Worm (Caenorhabditis elegans): ENCODE measurements around the gene gcc-1.

The gcc-1 gene

DNA sequence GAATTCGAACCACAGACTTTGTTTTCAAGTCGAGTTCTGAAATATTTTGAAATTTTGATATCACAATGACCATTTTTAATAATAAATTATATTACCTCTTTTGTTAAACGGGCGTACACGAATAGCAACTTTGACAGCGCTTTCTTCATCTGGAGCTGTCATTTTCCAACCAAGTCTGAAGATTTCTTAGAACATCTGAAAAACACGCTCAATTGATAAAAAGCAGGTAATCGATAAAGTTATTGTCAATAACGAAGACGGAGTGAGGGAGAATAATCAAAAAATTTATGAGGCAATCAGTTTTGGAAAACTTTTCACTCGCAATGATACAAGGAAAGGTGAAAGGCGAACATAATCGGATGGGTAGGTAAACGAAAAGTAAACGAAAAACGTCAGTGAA is 18.8 kb downstream of the gcc-1 start, which contains the start of gene klp-4 (continued):
- TF ChIP-seq hlh-17 (GFP tag; optimal IDR thresholded peaks at IDR 0.05; ENCODE audit: borderline replicate concordance): no peak

DNA sequence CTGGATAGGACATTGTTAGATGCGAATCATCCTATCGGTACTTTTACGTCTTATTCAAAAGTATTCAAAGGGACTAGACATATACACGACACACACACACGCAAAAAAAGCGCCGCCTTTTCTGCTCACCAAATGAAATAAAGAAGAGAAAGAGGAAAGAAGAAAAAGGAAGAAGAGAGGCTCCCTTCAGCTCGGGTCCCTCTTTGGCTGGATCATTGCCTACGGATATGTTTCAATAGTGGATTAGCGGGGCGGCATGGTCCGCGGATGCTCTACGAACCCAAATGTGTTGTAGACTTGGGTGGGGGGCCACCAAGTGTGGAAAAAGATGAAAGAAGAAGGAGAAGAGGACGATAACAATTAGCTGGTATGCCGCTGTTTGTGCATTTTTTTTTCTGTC is 21.6 kb downstream of the gcc-1 start:
- TF ChIP-seq alr-1 (tag; optimal IDR thresholded peaks at IDR 0.05; ENCODE audit: borderline replicate concordance) (no peak), xbp-1 (tag; optimal IDR thresholded peaks at IDR 0.05) (no peak), unc-30 (tag; optimal IDR thresholded peaks at IDR 0.05) (no peak), ceh-82 (tag; optimal IDR thresholded peaks at IDR 0.05) (peak in 1 of 3 experiments; percentile 2), isw-1 (GFP tag; IDR thresholded peaks at IDR 0.05) (no peak), nhr-90 (tag; optimal IDR thresholded peaks at IDR 0.05; ENCODE audit: poor library complexity) (no peak), lsy-2 (tag; optimal IDR thresholded peaks at IDR 0.05) (no peak), lin-14 (GFP tag; optimal IDR thresholded peaks at IDR 0.05) (peak; percentile 66), egl-27 (tag; optimal IDR thresholded peaks at IDR 0.05) (no peak), jun-1 (tag; optimal IDR thresholded peaks at IDR 0.05) (no peak), fkh-10 (GFP tag; optimal IDR thresholded peaks at IDR 0.05) (peak; percentile 71), efl-3 (GFP tag; optimal IDR thresholded peaks at IDR 0.05) (no peak), nhr-47 (tag; optimal IDR thresholded peaks at IDR 0.05) (no peak), aly-2 (tag; optimal IDR thresholded peaks at IDR 0.05) (no peak), zip-4 (GFP tag; optimal IDR thresholded peaks at IDR 0.05) (no peak), mab-9 (GFP tag; IDR thresholded peaks at IDR 0.05) (no peak), lin-13 (GFP tag; optimal IDR thresholded peaks at IDR 0.05) (no peak), C04F5.9 (tag; optimal IDR thresholded peaks at IDR 0.05) (no peak), ceh-63 (GFP tag; optimal IDR thresholded peaks at IDR 0.05) (no peak), ceh-88 (GFP tag; IDR thresholded peaks at IDR 0.05) (no peak), elt-2 (tag; optimal IDR thresholded peaks at IDR 0.05) (no peak), lin-35 (GFP tag; optimal IDR thresholded peaks at IDR 0.05) (no peak), fkh-8 (tag; optimal IDR thresholded peaks at IDR 0.05) (no peak)

DNA sequence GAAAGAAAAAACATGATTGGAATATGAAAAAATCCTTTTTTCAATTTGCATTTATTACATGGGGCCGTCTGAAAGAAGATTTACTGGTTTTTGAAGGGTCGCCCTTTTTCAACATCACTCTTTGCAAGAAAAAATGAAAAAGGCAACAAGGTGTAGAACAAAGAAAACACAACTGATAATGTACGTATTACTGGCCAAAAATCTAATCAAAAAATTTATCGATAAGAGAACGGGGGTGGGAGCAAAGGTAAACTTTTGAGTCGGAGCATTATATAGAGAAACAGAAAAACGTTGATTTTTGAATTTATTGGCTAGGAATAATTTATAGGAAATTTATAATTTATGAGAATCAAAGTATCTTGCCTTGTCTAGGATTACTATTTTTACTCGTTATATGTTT is 22.1 kb downstream of the gcc-1 start:
- TF ChIP-seq egl-27 (tag; optimal IDR thresholded peaks at IDR 0.05) (no peak), elt-2 (tag; optimal IDR thresholded peaks at IDR 0.05) (peak; percentile 45), efl-1 (optimal IDR thresholded peaks at IDR 0.05) (no peak), efl-1 (GFP tag; optimal IDR thresholded peaks at IDR 0.05 in 1 of 2) (peak in 1 of 2 experiments; percentile 81)

DNA sequence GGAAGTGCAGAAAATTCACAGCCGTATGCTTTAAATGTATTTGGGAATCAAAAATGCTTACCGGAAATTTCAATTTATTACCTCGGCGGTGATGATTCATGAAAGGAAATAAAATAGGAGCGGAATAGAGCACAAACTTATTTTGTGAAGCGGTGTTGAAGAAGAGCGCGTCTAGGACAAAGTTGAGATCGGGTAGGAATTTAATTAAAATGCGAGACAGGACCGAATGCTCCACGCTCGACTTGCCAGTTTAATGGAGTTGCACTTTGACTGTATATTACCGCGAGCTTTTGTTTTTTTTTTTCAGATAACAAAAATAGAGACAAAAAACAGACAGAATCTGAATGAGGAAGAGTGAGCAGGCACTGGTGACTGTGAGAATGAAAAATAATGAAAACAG is 24.9 kb downstream of the gcc-1 start:
- TF ChIP-seq hlh-4 (tag; optimal IDR thresholded peaks at IDR 0.05) (no peak), alr-1 (tag; optimal IDR thresholded peaks at IDR 0.05; ENCODE audit: borderline replicate concordance) (no peak), C16A3.4 (tag; optimal IDR thresholded peaks at IDR 0.05) (no peak), lin-13 (GFP tag; optimal IDR thresholded peaks at IDR 0.05) (no peak), fkh-8 (tag; optimal IDR thresholded peaks at IDR 0.05) (no peak), C04F5.9 (tag; optimal IDR thresholded peaks at IDR 0.05) (no peak), egl-27 (tag; optimal IDR thresholded peaks at IDR 0.05) (no peak), egl-13 (tag; optimal IDR thresholded peaks at IDR 0.05) (no peak), ces-1 (GFP tag; optimal IDR thresholded peaks at IDR 0.05) (no peak), nhr-76 (tag; optimal IDR thresholded peaks at IDR 0.05) (no peak), nhr-90 (tag; optimal IDR thresholded peaks at IDR 0.05; ENCODE audit: poor library complexity) (no peak)

DNA sequence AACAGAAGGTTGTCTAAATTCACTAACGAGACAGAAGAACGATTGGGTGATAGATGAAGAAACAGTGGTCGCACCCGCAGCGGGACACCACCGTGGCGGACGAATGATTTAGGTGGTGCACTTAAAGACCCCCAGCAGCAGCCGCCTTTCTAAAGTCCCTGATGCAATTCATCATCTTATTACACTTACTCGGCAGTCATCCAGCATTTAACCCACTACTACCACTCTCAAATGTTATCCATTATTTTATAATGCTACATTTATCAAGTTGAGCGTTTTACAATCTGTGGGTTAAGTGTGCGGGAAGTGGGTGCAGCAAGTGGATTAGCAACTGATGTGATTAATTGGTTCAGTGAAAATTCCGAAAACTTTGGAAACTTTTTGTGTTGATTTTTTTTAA is 30.5 kb downstream of the gcc-1 start:
- no peak for TF ChIP-seq zag-1 (tag; optimal IDR thresholded peaks at IDR 0.05)
- no peak for TF ChIP-seq grh-1 (GFP tag; IDR thresholded peaks at IDR 0.05)
- no peak for TF ChIP-seq tbx-2 (tag; optimal IDR thresholded peaks at IDR 0.05)
- no peak for TF ChIP-seq lin-39 (tag; optimal IDR thresholded peaks at IDR 0.05)
- TF ChIP-seq fkh-4 (tag; optimal IDR thresholded peaks at IDR 0.05; ENCODE audit: borderline replicate concordance): no peak
- no peak for TF ChIP-seq nhr-71 (tag; optimal IDR thresholded peaks at IDR 0.05)
- TF ChIP-seq lin-14 (GFP tag; optimal IDR thresholded peaks at IDR 0.05): peak; percentile 12
